Fruit fly (Drosophila melanogaster) whole organism, wandering third instar larva: ENCODE data around the gene CG12115.

ENCODE experiments used
- Abd-B ChIP-seq: fragments of >200 bp; optimal IDR thresholded peaks from 2 replicates; lab custom pipeline; 2017; ENCODE audit warnings: missing biosample characterization, missing genetic modification characterization
- CG32264 ChIP-seq: fragments of 200-800 bp; sonication (Bioruptor generic); optimal IDR thresholded peaks from 2 replicates; lab custom pipeline; 2016; ENCODE audit warnings: missing biosample characterization, missing genetic modification characterization
- Dfd ChIP-seq: fragments of >200 bp; optimal IDR thresholded peaks from 2 replicates; lab custom pipeline; 2017; ENCODE audit warnings: missing biosample characterization, missing genetic modification characterization
- Hr83 ChIP-seq: fragments of 200-300 bp; sonication (Bioruptor generic); optimal IDR thresholded peaks from 2 replicates; lab custom pipeline; 2016; ENCODE audit warnings: missing biosample characterization, mild to moderate bottlenecking, missing genetic modification characterization, moderate library complexity; ENCODE audit not compliant: poor library complexity, severe bottlenecking
- OdsH ChIP-seq: fragments of 200-800 bp; sonication (Bioruptor generic); optimal IDR thresholded peaks from 2 replicates; lab custom pipeline; 2016; ENCODE audit warnings: missing biosample characterization, mild to moderate bottlenecking, missing genetic modification characterization
- lola ChIP-seq: fragments of >200 bp; optimal IDR thresholded peaks from 2 replicates; lab custom pipeline; 2017; ENCODE audit warnings: missing biosample characterization, missing genetic modification characterization
- pan ChIP-seq: fragments of >200 bp; optimal IDR thresholded peaks from 2 replicates; lab custom pipeline; 2017
- psq ChIP-seq: fragments of 200-800 bp; sonication (Bioruptor generic); optimal IDR thresholded peaks from 3 replicates; lab custom pipeline; 2017; ENCODE audit warnings: missing biosample characterization, mild to moderate bottlenecking, missing genetic modification characterization, moderate library complexity
- tai ChIP-seq: sonication (Bioruptor generic); optimal IDR thresholded peaks from 2 replicates; lab custom pipeline; 2016; ENCODE audit warnings: missing biosample characterization, missing genetic modification characterization
- usp ChIP-seq: fragments of >200 bp; optimal IDR thresholded peaks from 2 replicates; lab custom pipeline; 2017; ENCODE audit warnings: missing biosample characterization, missing genetic modification characterization

- TF ChIP-seq Hr83 (GFP tag; lab: Kevin White, UChicago) (no peak), psq (GFP tag; lab: Kevin White, UChicago) (no peak), Dfd (no peak), Abd-B (GFP tag; lab: Kevin White, UChicago) (no peak), CG32264 (GFP tag; lab: Kevin White, UChicago) (no peak), tai (GFP tag; lab: Kevin White, UChicago) (no peak), OdsH (GFP tag; lab: Kevin White, UChicago) (no peak), usp (GFP tag; lab: Kevin White, UChicago) (no peak), pan (lab: Kevin White, UChicago) (no peak), lola (GFP tag; lab: Kevin White, UChicago) (no peak)
Observed at dm6 chrX:9191357-9191756, 952 bp upstream of the CG12115 start, which contains the start of gene CG12057.
